Worm (Caenorhabditis elegans): ENCODE data around the gene F26G1.1.

F26G1.1 gene

ce11 chrII:4759835-4760234, 31.6 kb upstream of the F26G1.1 start:
- TF ChIP-seq unc-62 (GFP tag; optimal IDR thresholded peaks at IDR 0.05 in 1 of 2) (peak in 1 of 2 experiments; percentile 32), unc-62 (tag; optimal IDR thresholded peaks at IDR 0.05) (no peak), nhr-28 (tag; optimal IDR thresholded peaks at IDR 0.05) (no peak), skn-1 (tag; optimal IDR thresholded peaks at IDR 0.05) (no peak), Y105C5A.15 (GFP tag; IDR thresholded peaks at IDR 0.05) (no peak), set-16 (GFP tag; IDR thresholded peaks at IDR 0.05) (no peak), egl-27 (tag; optimal IDR thresholded peaks at IDR 0.05) (no peak), aha-1 (tag) (peak; percentile 86)

- TF ChIP-seq hif-1 (tag; optimal IDR thresholded peaks at IDR 0.05) (no peak), aha-1 (tag) (no peak), ztf-11 (tag; optimal IDR thresholded peaks at IDR 0.05) (no peak), gei-8 (GFP tag; optimal IDR thresholded peaks at IDR 0.05) (no peak), dpl-1 (GFP tag; optimal IDR thresholded peaks at IDR 0.05) (no peak), mdl-1 (tag; optimal IDR thresholded peaks at IDR 0.05) (no peak), ceh-44 (GFP tag; IDR thresholded peaks at IDR 0.05) (no peak), snpc-4 (tag; optimal IDR thresholded peaks at IDR 0.05) (no peak), ctbp-1 (GFP tag; IDR thresholded peaks at IDR 0.05) (no peak), egl-43 (GFP tag; IDR thresholded peaks at IDR 0.05) (no peak), hlh-11 (tag; optimal IDR thresholded peaks at IDR 0.05) (peak; percentile 18), F37D6.2 (tag; optimal IDR thresholded peaks at IDR 0.05) (no peak), lsy-2 (tag; optimal IDR thresholded peaks at IDR 0.05) (no peak), dmd-6 (GFP tag; IDR thresholded peaks at IDR 0.05) (peak; percentile 16), lim-7 (GFP tag; IDR thresholded peaks at IDR 0.05) (no peak), zfp-2 (tag; optimal IDR thresholded peaks at IDR 0.05) (no peak)
Measured at ce11 chrII:4761020-4761419, 30.4 kb upstream of the F26G1.1 start.

- TF ChIP-seq rbr-2 (tag; optimal IDR thresholded peaks at IDR 0.05) (no peak), nhr-237 (tag; optimal IDR thresholded peaks at IDR 0.05) (no peak), mdl-1 (tag; optimal IDR thresholded peaks at IDR 0.05) (no peak), attf-4 (tag; optimal IDR thresholded peaks at IDR 0.05) (no peak), zag-1 (tag; optimal IDR thresholded peaks at IDR 0.05) (no peak), Y105C5A.15 (GFP tag; IDR thresholded peaks at IDR 0.05) (no peak), F44E2.7 (GFP tag; IDR thresholded peaks at IDR 0.05) (no peak), egl-43 (GFP tag; IDR thresholded peaks at IDR 0.05) (peak; percentile 15; the same call in 1 of the 2 replicates), saeg-2 (GFP tag; IDR thresholded peaks at IDR 0.05) (no peak), aha-1 (tag) (peak; percentile 69), nhr-28 (tag; optimal IDR thresholded peaks at IDR 0.05) (peak; percentile 57)
Measured at ce11 chrII:4762574-4763285, 28.7 kb upstream of the F26G1.1 start, which contains the start of gene F26G1.2. Gene F26G1.2 (plus strand): TSS chrII:4763081.

- TF ChIP-seq mes-2 (tag; optimal IDR thresholded peaks at IDR 0.05; ENCODE audit: poor library complexity, severe bottlenecking) (no peak), daf-19 (GFP tag; conservative IDR thresholded peaks at IDR 0.05) (no peak), zip-11 (GFP tag; IDR thresholded peaks at IDR 0.05) (no peak), unc-62 (GFP tag; optimal IDR thresholded peaks at IDR 0.05 in 1 of 2) (no peak), unc-62 (tag; optimal IDR thresholded peaks at IDR 0.05) (no peak), spr-3 (GFP tag; optimal IDR thresholded peaks at IDR 0.05) (no peak), ctbp-1 (GFP tag; IDR thresholded peaks at IDR 0.05) (no peak)
Measured at ce11 chrII:4766284-4766683, 25.1 kb upstream of the F26G1.1 start, which contains the start of gene ttm-2. Gene ttm-2 (minus strand): TSS chrII:4766384.

- TF ChIP-seq unc-62 (GFP tag; optimal IDR thresholded peaks at IDR 0.05 in 1 of 2) (peak in 1 of 2 experiments; percentile 28), unc-62 (tag; optimal IDR thresholded peaks at IDR 0.05) (no peak), Y5F2A.4 (GFP tag; optimal IDR thresholded peaks at IDR 0.05) (no peak), Y105C5A.15 (GFP tag; IDR thresholded peaks at IDR 0.05) (no peak)
Measured at ce11 chrII:4767612-4768011, 23.8 kb upstream of the F26G1.1 start.
